Worm (Caenorhabditis elegans) whole organism, L4/young adult: ENCODE measurements around the gene Y32G9B.1.

Experiments
- W03F9.2 ChIP-seq: fragments of 150-350 bp; optimal IDR thresholded peaks from 2 replicates; lab custom pipeline; 2014; ENCODE audit warnings: missing biosample characterization, missing genetic modification characterization
- dao-5 ChIP-seq: sonication (generic microtip); optimal IDR thresholded peaks from 2 replicates; lab custom pipeline; 2016; ENCODE audit warnings: missing genotype, missing genetic modification characterization, moderate library complexity, missing compliant biosample characterization

DNA sequence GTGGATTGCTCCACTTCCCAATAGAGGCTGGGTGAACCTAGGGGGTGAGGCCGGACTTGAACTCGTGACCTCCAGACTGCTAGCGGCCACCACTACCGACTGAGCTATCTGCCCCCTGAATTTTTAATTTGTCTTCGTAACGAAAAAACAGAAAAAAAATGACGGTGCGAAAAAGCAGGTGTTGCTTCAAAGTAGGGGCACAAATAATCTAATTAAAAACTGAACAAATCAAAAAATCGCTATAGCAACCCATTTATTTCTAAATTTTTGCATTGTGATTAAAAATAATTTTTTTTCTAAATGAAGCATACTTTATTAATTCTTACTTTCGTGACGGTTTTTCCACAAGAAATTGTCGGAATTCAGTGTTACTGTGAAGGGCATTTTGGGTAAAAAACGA is 32.0 kb downstream of the Y32G9B.1 start, which contains the start of gene F36H9.10:
- no peak for TF ChIP-seq dao-5 (tag; lab: Kevin White, UChicago)
- no peak for TF ChIP-seq W03F9.2 (tag; lab: Kevin White, UChicago)
